Fruit fly (Drosophila melanogaster) whole organism, embryonic: ENCODE data around the gene CG6788.

ENCODE experiments used
- Antp ChIP-seq: fragments of 200-800 bp; sonication (Bioruptor generic); optimal IDR thresholded peaks from 3 replicates; lab custom pipeline; 2016; ENCODE audit warnings: missing biosample characterization, missing genetic modification characterization
- Atf3 ChIP-seq: fragments of 200-800 bp; sonication (Bioruptor generic); optimal IDR thresholded peaks from 3 replicates; lab custom pipeline; 2016; ENCODE audit warnings: missing biosample characterization, missing genetic modification characterization
- Awh ChIP-seq: fragments of 200-800 bp; sonication (Bioruptor generic); IDR thresholded peaks from 2 replicates; pipeline ENCODE4, ENCODE4 v1.3.6; 2022; ENCODE audit warnings: missing biosample characterization, missing genetic modification characterization
- B-H1 ChIP-seq: fragments of 200-800 bp; sonication (Bioruptor generic); IDR thresholded peaks from 3 replicates; pipeline ENCODE4 v1.3.6; 2022; ENCODE audit warnings: missing biosample characterization, missing genetic modification characterization
- Bdp1 ChIP-seq: fragments of 200-800 bp; sonication (Bioruptor generic); optimal IDR thresholded peaks from 3 replicates; lab custom pipeline; 2016; ENCODE audit warnings: missing biosample characterization, missing genetic modification characterization
- CG11696 ChIP-seq: fragments of 200-800 bp; sonication (Bioruptor generic); IDR thresholded peaks from 2 replicates; pipeline ENCODE4 v1.3.6; 2022; ENCODE audit warnings: missing biosample characterization, missing genetic modification characterization
- CG12071 ChIP-seq: fragments of 200-800 bp; sonication (Bioruptor generic); optimal IDR thresholded peaks from 3 replicates; lab custom pipeline; 2018; ENCODE audit warnings: missing biosample characterization, mild to moderate bottlenecking, missing genetic modification characterization
- CG15514 ChIP-seq: fragments of 200-800 bp; sonication (Bioruptor generic); optimal IDR thresholded peaks from 3 replicates; lab custom pipeline; 2017; ENCODE audit warnings: missing biosample characterization, missing genetic modification characterization, mild to moderate bottlenecking, moderate library complexity, missing genetic modification reagents
- CG16863 ChIP-seq: fragments of 200-800 bp; sonication (Bioruptor generic); optimal IDR thresholded peaks from 3 replicates; lab custom pipeline; 2016; ENCODE audit warnings: missing biosample characterization, missing genetic modification characterization
- CG17568 ChIP-seq: fragments of 200-800 bp; sonication (Bioruptor generic); optimal IDR thresholded peaks from 2 replicates; lab custom pipeline; 2018; ENCODE audit warnings: missing biosample characterization, mild to moderate bottlenecking, missing genetic modification characterization, moderate library complexity
- CG18011 ChIP-seq: fragments of 200-800 bp; sonication (Bioruptor generic); optimal IDR thresholded peaks from 2 replicates; lab custom pipeline; 2017; ENCODE audit warnings: missing biosample characterization, missing genetic modification characterization, mild to moderate bottlenecking, moderate library complexity, missing genotype
- CG1832 ChIP-seq: fragments of 200-800 bp; sonication (Bioruptor generic); optimal IDR thresholded peaks from 2 replicates; lab custom pipeline; 2017; ENCODE audit warnings: missing biosample characterization, mild to moderate bottlenecking, missing genetic modification characterization, inconsistent platforms
- CG32772 ChIP-seq: fragments of 200-800 bp; sonication (Bioruptor generic); IDR thresholded peaks from 2 replicates; pipeline ENCODE4 v1.3.6; 2022; ENCODE audit warnings: missing biosample characterization, missing genetic modification characterization
- CG34224 ChIP-seq: fragments of 200-800 bp; sonication (Bioruptor generic); IDR thresholded peaks from 3 replicates; pipeline ENCODE4 v1.3.6; 2022; ENCODE audit warnings: missing biosample characterization, missing genetic modification characterization; ENCODE audit not compliant: partially characterized antibody
- CG6813 ChIP-seq: fragments of 200-800 bp; sonication (Bioruptor generic); optimal IDR thresholded peaks from 2 replicates; lab custom pipeline; 2017; ENCODE audit warnings: missing biosample characterization, missing genetic modification characterization, mild to moderate bottlenecking, moderate library complexity, missing genetic modification reagents
- CG7372 ChIP-seq: fragments of 200-800 bp; sonication (Bioruptor generic); IDR thresholded peaks from 2 replicates; pipeline ENCODE4 v1.3.6; 2022; ENCODE audit warnings: missing biosample characterization, missing genetic modification characterization
- CG9437 ChIP-seq: fragments of 200-800 bp; sonication (Bioruptor generic); optimal IDR thresholded peaks from 2 replicates; lab custom pipeline; 2018; ENCODE audit warnings: missing biosample characterization, mild to moderate bottlenecking, missing genetic modification characterization
- CG9609 ChIP-seq: fragments of 200-800 bp; sonication (Bioruptor generic); optimal IDR thresholded peaks from 3 replicates; lab custom pipeline; 2016; ENCODE audit warnings: missing biosample characterization, missing genetic modification characterization
- CG9797 ChIP-seq: fragments of 200-800 bp; sonication (Bioruptor generic); optimal IDR thresholded peaks from 3 replicates; lab custom pipeline; 2018; ENCODE audit warnings: missing biosample characterization, mild to moderate bottlenecking, missing genetic modification characterization
- Dfd ChIP-seq, 2 experiments: fragments of >200 bp; optimal IDR thresholded peaks; 2 replicates each; lab custom pipeline; 2017; ENCODE audit warnings: missing biosample characterization in 2 of 2, missing genetic modification characterization in 2 of 2
- Dll ChIP-seq: fragments of 200-800 bp; sonication (Bioruptor generic); IDR thresholded peaks from 4 replicates; pipeline ENCODE4 v1.3.6; 2022; ENCODE audit warnings: missing biosample characterization, missing genetic modification characterization; ENCODE audit not compliant: partially characterized antibody
- Gug ChIP-seq: fragments of 200-800 bp; sonication (Bioruptor generic); IDR thresholded peaks from 4 replicates; pipeline ENCODE4 v1.3.6; 2022; ENCODE audit warnings: missing biosample characterization, missing genetic modification characterization
- H2.0 ChIP-seq: fragments of 200-800 bp; sonication (Bioruptor generic); IDR thresholded peaks from 2 replicates; pipeline ENCODE4 v1.3.6; 2022; ENCODE audit warnings: missing biosample characterization, missing genetic modification characterization
- HLH4C ChIP-seq: fragments of 200-800 bp; sonication (Bioruptor generic); IDR thresholded peaks from 3 replicates; pipeline ENCODE4 v1.3.6; 2022; ENCODE audit warnings: missing biosample characterization, missing genetic modification characterization; ENCODE audit not compliant: partially characterized antibody
- Hey ChIP-seq: fragments of 200-800 bp; sonication (Bioruptor generic); optimal IDR thresholded peaks from 3 replicates; lab custom pipeline; 2018; ENCODE audit warnings: missing biosample characterization, mild to moderate bottlenecking, missing genetic modification characterization
- HmgD ChIP-seq: fragments of 200-800 bp; sonication (Bioruptor generic); optimal IDR thresholded peaks from 3 replicates; lab custom pipeline; 2016; ENCODE audit warnings: missing biosample characterization, missing genetic modification characterization
- NK7.1 ChIP-seq: fragments of 200-800 bp; sonication (Bioruptor generic); optimal IDR thresholded peaks from 3 replicates; lab custom pipeline; 2016; ENCODE audit warnings: missing biosample characterization, missing genetic modification characterization
- PHDP ChIP-seq: fragments of 200-800 bp; sonication (Bioruptor generic); optimal IDR thresholded peaks from 3 replicates; lab custom pipeline; 2018; ENCODE audit warnings: missing biosample characterization, mild to moderate bottlenecking, missing genetic modification characterization, moderate library complexity
- Poxn ChIP-seq: fragments of 200-800 bp; sonication (Bioruptor generic); IDR thresholded peaks from 2 replicates; pipeline ENCODE4 v1.3.6; 2022; ENCODE audit warnings: missing biosample characterization, missing genetic modification characterization
- Spps ChIP-seq: fragments of 200-800 bp; sonication (Bioruptor generic); optimal IDR thresholded peaks from 2 replicates; lab custom pipeline; 2018; ENCODE audit warnings: missing biosample characterization, mild to moderate bottlenecking, missing genetic modification characterization
- Tbp ChIP-seq: fragments of >200 bp; optimal IDR thresholded peaks from 2 replicates; lab custom pipeline; 2018; ENCODE audit warnings: missing biosample characterization, missing genetic modification characterization
- Vsx1 ChIP-seq: fragments of 200-800 bp; sonication (Bioruptor generic); optimal IDR thresholded peaks from 2 replicates; lab custom pipeline; 2017; ENCODE audit warnings: missing biosample characterization, mild to moderate bottlenecking, missing genetic modification characterization, missing genetic modification reagents
- amos ChIP-seq: fragments of 200-800 bp; sonication (Bioruptor generic); IDR thresholded peaks from 2 replicates; pipeline ENCODE4 v1.3.6; 2022; ENCODE audit warnings: missing biosample characterization, missing genetic modification characterization; ENCODE audit not compliant: partially characterized antibody
- ara ChIP-seq: fragments of 200-800 bp; sonication (Bioruptor generic); IDR thresholded peaks from 2 replicates; pipeline ENCODE4 v1.3.6; 2022; ENCODE audit warnings: missing biosample characterization, missing genetic modification characterization
- ash1 ChIP-seq: fragments of 200-800 bp; sonication (Bioruptor generic); optimal IDR thresholded peaks from 2 replicates; lab custom pipeline; 2018; ENCODE audit warnings: missing biosample characterization, mild to moderate bottlenecking, missing genetic modification characterization
- bcd ChIP-seq: fragments of 200-800 bp; sonication (Bioruptor generic); optimal IDR thresholded peaks from 2 replicates; lab custom pipeline; 2017; ENCODE audit warnings: missing biosample characterization, mild to moderate bottlenecking, missing genetic modification characterization
- bigmax ChIP-seq: fragments of 200-800 bp; sonication (Bioruptor generic); optimal IDR thresholded peaks from 2 replicates; lab custom pipeline; 2018; ENCODE audit warnings: missing biosample characterization, mild to moderate bottlenecking, missing genetic modification characterization
- caup ChIP-seq: fragments of 200-800 bp; sonication (Bioruptor generic); optimal IDR thresholded peaks from 3 replicates; lab custom pipeline; 2017; ENCODE audit warnings: missing biosample characterization, mild to moderate bottlenecking, missing genetic modification characterization, moderate library complexity; ENCODE audit not compliant: severe bottlenecking
- chinmo ChIP-seq: fragments of 200-800 bp; sonication (Bioruptor generic); IDR thresholded peaks from 4 replicates; pipeline ENCODE4 v1.3.6; 2022; ENCODE audit warnings: missing biosample characterization, missing genetic modification characterization; ENCODE audit not compliant: partially characterized antibody
- corto ChIP-seq: fragments of 200-800 bp; sonication (Bioruptor generic); optimal IDR thresholded peaks from 2 replicates; lab custom pipeline; 2016; ENCODE audit warnings: missing biosample characterization, mild to moderate bottlenecking, missing genetic modification characterization, moderate library complexity
- dati ChIP-seq: fragments of 200-800 bp; sonication (Bioruptor generic); IDR thresholded peaks from 2 replicates; pipeline ENCODE4 v1.3.6; 2022; ENCODE audit warnings: missing biosample characterization, missing genetic modification characterization
- disco-r ChIP-seq: fragments of 200-800 bp; sonication (Bioruptor generic); optimal IDR thresholded peaks from 2 replicates; lab custom pipeline; 2016; ENCODE audit warnings: missing biosample characterization, missing genetic modification characterization
- dmrt99B ChIP-seq: fragments of 200-800 bp; sonication (Bioruptor generic); optimal IDR thresholded peaks from 2 replicates; lab custom pipeline; 2018; ENCODE audit warnings: missing biosample characterization, mild to moderate bottlenecking, missing genetic modification characterization, moderate library complexity
- insv ChIP-seq, 2 experiments: fragments of 200-800 bp; sonication (Bioruptor generic); optimal IDR thresholded peaks; 3 replicates each; lab custom pipeline; 2016 to 2018; ENCODE audit warnings: missing biosample characterization in 2 of 2, missing genetic modification characterization in 2 of 2
- klu ChIP-seq: fragments of 200-800 bp; sonication (Bioruptor generic); IDR thresholded peaks from 2 replicates; pipeline ENCODE4 v1.3.6; 2022; ENCODE audit warnings: missing biosample characterization, missing genetic modification characterization
- pum ChIP-seq: fragments of 200-800 bp; sonication (Bioruptor generic); optimal IDR thresholded peaks from 2 replicates; lab custom pipeline; 2016; ENCODE audit warnings: missing biosample characterization, missing genetic modification characterization
- pzg ChIP-seq: fragments of 200-800 bp; sonication (Bioruptor generic); optimal IDR thresholded peaks from 3 replicates; lab custom pipeline; 2018; ENCODE audit warnings: missing biosample characterization, mild to moderate bottlenecking, missing genetic modification characterization, moderate library complexity
- shn ChIP-seq: fragments of 200-800 bp; sonication (Bioruptor generic); optimal IDR thresholded peaks from 3 replicates; lab custom pipeline; 2016; ENCODE audit warnings: missing biosample characterization, missing genetic modification characterization
- stc ChIP-seq: fragments of 200-800 bp; sonication (Bioruptor generic); IDR thresholded peaks from 2 replicates; pipeline ENCODE4 v1.3.6; 2022; ENCODE audit warnings: missing biosample characterization, missing genetic modification characterization

CG6788 gene

DNA sequence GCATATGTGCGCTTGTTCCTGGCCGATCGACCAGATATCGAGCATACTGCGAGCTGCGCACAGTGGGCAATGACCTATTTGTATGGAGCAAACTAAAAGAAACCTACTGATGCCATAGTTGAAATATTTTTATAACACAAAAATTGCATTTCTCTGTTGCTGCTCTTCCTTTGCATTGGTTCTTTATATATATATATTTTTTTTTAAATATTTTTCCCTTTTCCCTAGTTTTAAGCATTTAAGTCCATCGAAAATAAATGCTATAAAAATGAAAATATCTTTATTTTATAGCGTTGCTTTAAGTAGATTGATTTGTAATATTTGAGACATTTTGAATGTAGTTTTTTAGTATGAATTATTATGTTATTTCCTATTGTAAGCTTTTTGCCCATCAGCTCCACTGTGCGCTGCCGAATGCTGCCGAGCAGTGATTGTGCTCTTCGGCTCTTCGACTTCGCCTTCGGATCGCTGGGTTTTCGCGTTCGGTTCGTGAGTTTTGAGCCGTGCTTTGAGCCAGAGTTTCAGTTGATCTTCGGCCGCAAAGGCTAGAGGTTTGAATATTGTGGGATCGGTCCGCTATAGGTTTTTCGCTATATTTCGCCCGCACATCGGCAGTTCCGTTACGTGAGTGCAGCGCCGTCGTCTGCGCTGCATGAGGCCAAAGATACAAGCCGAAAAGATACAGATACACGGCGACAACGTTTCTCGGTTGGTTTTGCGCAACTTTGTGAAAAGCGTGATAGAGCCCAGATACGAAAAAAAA is 23.1 kb downstream of the CG6788 start, which contains the start of gene CG6847 (continued):
- TF ChIP-seq Poxn (no peak), CG7372 (GFP tag; lab: Robert Waterston, UW) (peak; percentile 41; the same call in 1 of the 2 replicates), CG6813 (no peak), disco-r (GFP tag; lab: Kevin White, UChicago) (no peak), shn (GFP tag; lab: Kevin White, UChicago) (no peak), CG9609 (GFP tag; lab: Kevin White, UChicago) (no peak), klu (GFP tag; lab: Robert Waterston, UW) (no peak; the same call in 1 of the 2 replicates), Atf3 (no peak), pum (GFP tag; lab: Kevin White, UChicago) (peak; percentile 13), CG34224 (no peak), ara (GFP tag; lab: Robert Waterston, UW) (no peak; the same call in 1 of the 2 replicates), H2.0 (peak; percentile 45; the same call in 1 of the 2 replicates), Dll (no peak), insv (GFP tag; optimal IDR thresholded peaks at IDR 0.05; lab: Kevin White, UChicago) (no peak), Bdp1 (no peak), Vsx1 (GFP tag; lab: Kevin White, UChicago) (peak; percentile 60), PHDP (tag; lab: Kevin White, UChicago) (peak; percentile 79), Dfd (GFP tag; optimal IDR thresholded peaks at IDR 0.05; lab: Kevin White, UChicago) (no peak), B-H1 (GFP tag; lab: Robert Waterston, UW) (no peak; the same call in 2 of the 3 replicates), CG1832 (no peak), CG17568 (GFP tag; lab: Kevin White, UChicago) (peak; percentile 5), caup (GFP tag; lab: Kevin White, UChicago) (peak; percentile 9), dmrt99B (tag; lab: Kevin White, UChicago) (peak; percentile 64), Antp (no peak), ash1 (no peak), CG16863 (GFP tag; lab: Kevin White, UChicago) (peak; percentile 18), dati (GFP tag; lab: Robert Waterston, UW) (no peak), stc (GFP tag; lab: Robert Waterston, UW) (no peak), NK7.1 (GFP tag; lab: Kevin White, UChicago) (no peak), corto (GFP tag; lab: Kevin White, UChicago) (no peak), CG18011 (GFP tag; lab: Kevin White, UChicago) (peak; percentile 10), CG12071 (GFP tag; lab: Kevin White, UChicago) (no peak), amos (peak; percentile 26; the same call in 1 of the 2 replicates), pzg (GFP tag; lab: Kevin White, UChicago) (no peak), Gug (GFP tag; lab: Robert Waterston, UW) (no peak), Spps (tag; lab: Kevin White, UChicago) (no peak), CG11696 (GFP tag; lab: Robert Waterston, UW) (0 out of 2 replicates have a peak, but pooled peaks have one; percentile 21), bigmax (no peak), CG9437 (GFP tag; lab: Kevin White, UChicago) (peak; percentile 79), CG15514 (no peak), CG9797 (GFP tag; lab: Kevin White, UChicago) (no peak), bcd (peak; percentile 65), HmgD (no peak), HLH4C (GFP tag; lab: Robert Waterston, UW) (no peak), chinmo (peak; percentile 78; the same call in 2 of the 4 replicates), CG32772 (GFP tag; lab: Robert Waterston, UW) (0 out of 2 replicates have a peak, but pooled peaks have one; percentile 47), Hey (tag; lab: Kevin White, UChicago) (no peak), Tbp (GFP tag; lab: Kevin White, UChicago) (no peak), Awh (no peak)
